Fruit fly (Drosophila melanogaster) Kc167 (cell line): ENCODE measurements around the gene CG31344.

ENCODE experiments used
- Myc ChIP-seq: fragments of >200 bp; optimal IDR thresholded peaks from 2 replicates; lab custom pipeline; 2017; ENCODE audit warnings: missing external identifiers
- Sin3A ChIP-seq: fragments of >200 bp; optimal IDR thresholded peaks from 2 replicates; lab custom pipeline; 2018; ENCODE audit warnings: missing external identifiers
- h ChIP-seq: fragments of >200 bp; optimal IDR thresholded peaks from 3 replicates; lab custom pipeline; 2018; ENCODE audit warnings: missing external identifiers
- insv ChIP-seq: fragments of >200 bp; optimal IDR thresholded peaks from 3 replicates; lab custom pipeline; 2018; ENCODE audit warnings: missing external identifiers
- psq ChIP-seq: fragments of >200 bp; optimal IDR thresholded peaks from 2 replicates; lab custom pipeline; 2017; ENCODE audit warnings: missing external identifiers
- ttk ChIP-seq: sonication (Bioruptor generic); optimal IDR thresholded peaks from 2 replicates; lab custom pipeline; 2017; ENCODE audit warnings: missing external identifiers

The CG31344 gene

DNA sequence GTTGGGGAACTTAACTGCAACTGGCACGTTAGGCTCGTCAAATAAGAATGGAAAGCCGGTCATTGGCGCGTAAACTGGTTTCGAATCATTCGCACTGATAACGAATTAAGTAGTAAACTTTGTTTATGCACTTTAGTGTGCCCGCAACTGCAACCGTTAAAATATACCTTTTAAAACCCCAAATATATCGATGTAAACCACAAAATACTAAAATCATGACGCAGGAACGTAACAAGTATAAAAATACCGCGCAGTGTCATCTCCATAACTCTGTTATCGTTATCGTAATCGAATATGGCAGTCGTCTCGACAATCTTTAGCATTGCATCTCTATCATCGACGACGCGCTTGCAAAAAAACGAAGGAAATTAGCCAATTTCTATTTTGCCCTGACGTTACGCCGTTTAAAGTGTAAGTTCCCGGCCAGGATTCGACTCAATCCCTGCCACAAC lies at the start of gene CG31344, which contains the start of gene Caf1-55:
CG31344 (minus strand) TSS at position 51 of the 452 bp plus-strand sequence.
Caf1-55 (plus strand) TSS at position 298 of the 452 bp plus-strand sequence.
- TF ChIP-seq Myc (lab: Kevin White, UChicago) = no peak
- no peak for TF ChIP-seq h (lab: Kevin White, UChicago)
- no peak for TF ChIP-seq Sin3A
- no peak for TF ChIP-seq ttk (lab: Kevin White, UChicago)
- no peak for TF ChIP-seq insv (lab: Kevin White, UChicago)
- no peak for TF ChIP-seq psq

DNA sequence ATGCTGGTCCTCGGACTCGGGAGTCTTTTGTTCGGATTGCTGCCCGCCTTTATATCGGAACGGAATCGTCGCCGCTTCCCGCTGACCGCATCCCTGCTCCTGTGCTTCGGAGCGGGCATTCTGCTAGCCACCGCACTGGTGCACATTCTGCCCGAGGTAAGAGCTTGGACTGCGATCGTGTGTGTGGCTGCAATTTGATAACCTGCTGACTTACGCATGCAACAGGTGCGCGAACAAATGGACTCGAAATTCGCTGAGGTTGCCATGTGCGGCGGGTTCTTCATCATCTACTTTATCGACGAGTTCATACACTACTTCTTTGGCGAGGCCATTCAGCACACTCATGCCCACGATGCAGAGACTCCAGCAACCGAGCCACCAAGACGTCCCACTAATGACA lies 43.7 kb upstream of the CG31344 start:
- TF ChIP-seq insv (lab: Kevin White, UChicago) (no peak), Myc (lab: Kevin White, UChicago) (no peak), Sin3A (no peak), h (lab: Kevin White, UChicago) (no peak), ttk (lab: Kevin White, UChicago) (no peak), psq (no peak)

DNA sequence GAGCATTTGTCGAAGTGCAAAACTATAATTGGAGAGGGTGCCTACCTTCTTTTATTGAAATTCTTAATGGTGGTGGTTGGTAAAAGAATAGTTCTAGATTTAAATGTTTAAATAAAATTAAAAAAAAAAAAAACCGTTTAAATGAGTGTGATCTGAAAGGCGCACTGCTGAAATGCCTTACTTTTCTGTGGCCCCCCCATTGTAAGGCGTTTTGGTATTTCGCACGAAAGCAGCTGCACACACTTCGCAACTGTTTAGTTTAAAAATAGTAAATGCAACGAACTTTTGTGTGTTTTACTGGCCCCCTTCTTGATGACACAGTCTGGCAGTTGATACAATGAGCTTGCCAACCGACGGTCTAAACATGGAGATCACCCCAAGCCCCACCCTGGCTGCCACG lies 43.3 kb upstream of the CG31344 start, which contains the start of the genes CG14864 and Zip88E:
CG14864 (minus strand) TSS at position 113 of the 400 bp plus-strand sequence.
Zip88E (plus strand) TSS at position 237 of the 400 bp plus-strand sequence.
- TF ChIP-seq Myc (lab: Kevin White, UChicago) (no peak), insv (lab: Kevin White, UChicago) (no peak)

DNA sequence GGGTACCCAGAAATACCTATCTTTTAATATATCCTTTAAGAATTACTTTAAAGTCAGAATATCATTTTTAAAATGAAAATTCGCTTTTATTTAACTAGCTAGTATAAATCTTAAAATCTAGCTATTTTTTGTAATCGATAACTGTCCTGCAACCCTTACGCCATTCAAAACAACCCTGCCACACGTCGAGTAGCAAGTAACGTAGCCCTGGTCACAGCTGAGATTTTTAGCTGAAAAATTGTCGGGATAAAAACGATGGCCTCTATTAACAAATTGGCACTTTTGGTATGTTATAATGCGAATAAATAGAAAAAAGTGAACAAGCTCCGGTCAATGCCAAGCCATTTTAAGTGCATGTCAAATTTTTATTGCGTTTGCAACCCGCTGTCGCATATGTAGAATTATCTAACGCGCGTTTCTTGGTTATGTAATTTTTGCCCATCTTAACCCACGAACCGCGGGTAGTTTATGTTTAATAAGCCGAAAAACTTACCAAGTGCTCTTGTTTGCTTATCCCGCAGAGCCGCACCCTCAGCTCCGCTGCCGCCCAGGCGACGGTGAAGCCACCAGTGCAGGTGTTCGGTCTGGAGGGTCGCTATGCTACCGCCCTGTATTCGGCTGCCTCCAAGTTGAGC lies 40.4 kb upstream of the CG31344 start, which contains the start of gene ATPsynO:
ATPsynO (plus strand) TSS at position 186 of the 635 bp plus-strand sequence.
- no peak for TF ChIP-seq h (lab: Kevin White, UChicago)
- TF ChIP-seq ttk (lab: Kevin White, UChicago) = no peak
- TF ChIP-seq Myc (lab: Kevin White, UChicago) = no peak
- no peak for TF ChIP-seq Sin3A
- TF ChIP-seq insv (lab: Kevin White, UChicago) = no peak
- TF ChIP-seq psq = no peak

DNA sequence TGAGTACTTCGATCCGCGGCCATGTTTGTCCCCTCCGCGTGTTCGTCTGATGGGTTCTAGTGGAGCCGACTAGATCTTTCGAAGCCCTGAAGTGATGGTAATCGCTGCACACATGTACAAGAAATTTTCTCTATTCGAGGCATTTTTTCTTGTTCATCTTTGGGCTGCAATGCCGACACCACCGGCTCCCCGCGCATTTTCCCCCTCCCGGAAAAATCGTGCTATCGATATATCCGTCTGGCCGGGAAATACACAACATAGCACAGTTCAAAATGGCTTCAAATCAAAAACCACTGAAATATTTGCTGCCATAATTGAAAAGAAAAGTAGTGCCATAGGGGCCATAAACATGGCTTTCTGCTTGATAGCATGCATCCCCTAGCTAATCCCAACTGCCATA lies 38.8 kb upstream of the CG31344 start:
- no peak for TF ChIP-seq psq

DNA sequence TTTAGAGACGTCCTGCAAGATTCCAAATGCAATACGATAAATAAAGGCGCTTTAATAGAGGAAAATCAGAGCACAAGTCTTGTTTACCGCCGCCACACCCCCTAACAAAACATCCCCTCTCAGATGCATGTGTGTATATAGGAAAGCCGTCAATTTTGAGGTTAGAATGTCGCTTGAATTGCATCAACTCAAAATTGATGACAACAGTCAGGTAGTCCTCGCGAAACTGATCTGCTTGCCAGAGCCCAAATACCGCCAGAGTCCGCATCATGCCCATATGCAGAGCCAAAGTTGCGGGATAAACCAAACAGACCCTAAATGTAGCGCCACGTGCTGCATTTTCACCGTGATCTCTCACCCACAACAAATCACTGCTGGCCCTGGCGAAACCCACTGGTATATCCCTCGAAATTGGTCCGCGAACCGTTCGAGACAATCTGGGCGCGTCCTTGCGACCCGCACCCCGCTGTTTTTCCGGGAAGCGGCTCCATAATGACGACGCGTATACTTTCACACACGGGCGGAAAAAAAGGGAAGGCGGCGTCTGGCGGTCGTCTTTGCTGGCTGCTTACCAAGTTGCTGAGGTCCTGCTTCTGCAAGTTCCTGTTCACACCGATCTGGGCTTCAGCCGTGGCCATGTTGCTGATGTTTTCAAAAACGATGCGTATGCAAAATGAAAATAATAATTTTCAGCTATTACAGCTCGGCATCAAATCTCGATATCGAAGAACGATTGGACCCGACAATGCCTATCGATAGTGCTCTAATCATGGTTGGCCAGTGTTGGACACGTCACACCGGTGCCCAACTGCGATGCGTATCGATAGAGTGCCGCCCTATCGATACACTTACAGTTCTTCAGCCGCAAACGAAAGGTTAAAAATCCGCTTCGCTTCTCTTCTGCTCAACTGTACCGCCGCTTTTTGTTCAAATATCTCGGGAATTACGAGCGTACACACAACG lies 37.9 kb upstream of the CG31344 start, which contains the start of the genes eIF2gamma and Set:
eIF2gamma (minus strand) TSS at position 749 of the 963 bp plus-strand sequence.
Set (plus strand) TSS at position 843 of the 963 bp plus-strand sequence.
- TF ChIP-seq Myc (lab: Kevin White, UChicago) (no peak), psq (no peak), Sin3A (no peak), ttk (lab: Kevin White, UChicago) (no peak), h (lab: Kevin White, UChicago) (no peak), insv (lab: Kevin White, UChicago) (no peak)

DNA sequence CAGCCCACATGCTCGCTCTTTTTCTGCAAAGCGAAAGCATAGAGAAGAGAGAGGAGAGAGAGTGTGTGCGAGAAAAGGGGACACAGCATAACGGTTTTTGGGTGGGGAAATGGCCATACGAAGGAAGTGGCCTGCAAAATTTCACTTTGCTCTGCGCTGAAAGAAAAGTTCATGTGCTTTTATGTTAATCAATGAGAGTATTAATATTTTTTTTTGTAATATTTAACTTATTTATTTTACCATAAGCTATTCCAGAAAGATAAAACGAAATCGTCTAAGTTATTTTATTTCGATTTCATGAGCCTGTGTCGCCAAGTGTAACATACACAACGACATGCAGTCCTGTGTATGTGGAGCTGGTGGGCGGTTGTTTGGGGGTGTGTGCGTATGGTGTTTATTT lies 25.3 kb upstream of the CG31344 start:
- no peak for TF ChIP-seq Sin3A
- TF ChIP-seq ttk (lab: Kevin White, UChicago) = no peak
- no peak for TF ChIP-seq h (lab: Kevin White, UChicago)

DNA sequence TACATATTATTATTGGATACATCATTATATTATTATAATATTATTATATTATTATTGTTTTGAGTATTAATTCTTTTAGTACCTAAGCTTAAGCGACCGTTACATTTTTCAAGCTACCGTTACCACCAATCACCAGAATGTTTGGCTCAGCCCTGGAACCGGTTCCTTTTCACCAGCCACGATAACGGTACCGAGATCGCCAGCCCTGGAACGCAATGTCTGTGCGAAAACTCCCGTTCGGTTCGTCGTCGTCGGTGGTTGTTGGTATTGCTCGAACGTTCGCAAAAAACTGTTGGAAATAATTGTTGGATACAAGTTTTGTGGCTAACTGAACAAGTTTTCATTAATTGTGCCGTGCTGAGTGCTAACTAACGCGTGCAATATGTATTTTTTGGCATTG lies 24.6 kb upstream of the CG31344 start, which contains the start of gene CG42404:
CG42404 (plus strand) TSS at position 360 of the 400 bp plus-strand sequence.
- TF ChIP-seq psq (no peak), Sin3A (no peak), Myc (lab: Kevin White, UChicago) (no peak), h (lab: Kevin White, UChicago) (no peak), insv (lab: Kevin White, UChicago) (no peak), ttk (lab: Kevin White, UChicago) (no peak)

DNA sequence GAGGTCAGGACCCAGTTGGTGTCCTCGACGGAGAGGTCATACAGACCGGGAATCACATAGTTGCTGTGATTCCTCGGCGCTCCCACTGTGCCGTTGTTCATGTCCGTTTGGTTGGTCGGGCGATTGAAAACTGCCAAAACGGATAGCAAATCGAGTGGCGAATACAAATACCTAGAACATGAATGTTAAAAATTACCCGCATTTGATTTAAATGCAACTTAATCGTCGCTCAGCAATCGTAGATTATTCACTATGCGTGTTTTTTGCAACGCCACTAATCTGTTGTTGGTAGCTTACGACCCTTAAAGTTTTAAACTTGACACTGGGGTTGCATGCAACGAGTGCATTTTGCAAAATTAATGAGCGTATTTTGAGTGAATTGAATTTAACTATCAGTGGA lies 23.9 kb upstream of the CG31344 start, which contains the start of gene Amt:
Amt (minus strand) TSS at position 101 of the 400 bp plus-strand sequence.
- TF ChIP-seq h (lab: Kevin White, UChicago) (no peak), insv (lab: Kevin White, UChicago) (no peak), Sin3A (no peak), psq (no peak), ttk (lab: Kevin White, UChicago) (no peak), Myc (lab: Kevin White, UChicago) (no peak)

DNA sequence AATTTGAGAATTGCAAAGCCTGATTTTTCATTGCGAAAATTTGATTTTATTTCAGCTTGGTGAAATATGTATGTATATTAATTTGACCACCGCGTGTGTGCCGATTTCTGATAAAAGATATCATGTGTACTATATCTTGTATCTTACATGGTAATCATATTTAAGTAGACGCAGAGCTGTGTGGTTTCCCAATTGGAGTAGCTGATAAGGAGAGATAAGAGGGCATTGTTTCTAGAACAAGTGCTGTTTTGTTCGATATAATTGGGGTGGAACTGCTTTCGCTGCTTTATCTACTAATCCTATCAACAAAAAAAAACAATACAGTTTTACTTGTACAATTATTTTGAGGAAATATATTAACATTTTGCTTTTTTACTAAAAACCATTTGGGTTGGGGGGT lies 21.5 kb upstream of the CG31344 start:
- no peak for TF ChIP-seq ttk (lab: Kevin White, UChicago)
- no peak for TF ChIP-seq h (lab: Kevin White, UChicago)
- no peak for TF ChIP-seq insv (lab: Kevin White, UChicago)
- no peak for TF ChIP-seq Myc (lab: Kevin White, UChicago)
- TF ChIP-seq Sin3A = no peak
- TF ChIP-seq psq = no peak

DNA sequence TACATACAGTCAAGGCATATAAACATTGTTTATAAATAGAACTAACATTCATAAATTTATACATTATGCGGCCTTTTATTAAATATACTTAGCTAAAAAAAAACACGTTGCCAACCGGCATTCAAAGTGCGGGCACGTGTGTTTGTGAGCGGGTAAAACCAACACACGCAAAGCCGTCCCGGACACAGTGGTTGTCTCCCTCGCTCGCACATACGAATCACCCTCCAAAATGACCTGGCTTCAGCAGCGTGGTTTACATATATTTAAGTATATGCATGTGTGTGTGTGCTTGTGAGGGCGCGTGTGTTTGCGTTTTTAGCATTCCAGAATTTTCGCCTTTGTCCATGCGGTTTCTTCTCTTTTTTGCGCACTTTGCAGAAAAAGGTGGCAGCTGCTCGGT lies 18.3 kb upstream of the CG31344 start:
- TF ChIP-seq insv (lab: Kevin White, UChicago) (no peak), h (lab: Kevin White, UChicago) (no peak), Sin3A (no peak), ttk (lab: Kevin White, UChicago) (no peak), psq (no peak), Myc (lab: Kevin White, UChicago) (no peak)

DNA sequence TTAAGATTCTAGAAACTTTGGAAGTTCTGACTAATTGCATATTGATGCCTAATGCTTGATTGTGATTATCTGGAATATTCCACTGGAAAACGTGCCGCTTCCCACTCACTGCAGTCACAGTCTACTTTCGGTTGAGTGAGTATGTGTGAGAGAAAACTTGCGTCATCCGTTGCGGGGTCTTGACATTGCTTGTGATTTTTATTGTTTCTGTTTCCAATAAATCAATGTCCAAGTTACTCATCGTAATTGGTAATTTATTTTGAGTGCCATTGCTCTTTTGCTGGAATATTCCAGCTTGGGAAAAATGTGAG lies 17.9 kb upstream of the CG31344 start:
- TF ChIP-seq ttk (lab: Kevin White, UChicago) = no peak
- no peak for TF ChIP-seq insv (lab: Kevin White, UChicago)
